Fruit fly (Drosophila melanogaster): ENCODE measurements around the gene Sry-delta.

Sry-delta gene

dm6 chr3R:29997607-29998236, 45.4 kb upstream of the Sry-delta start, which contains the start of the genes CG15525 and CG11504 (continued):
- no peak for TF ChIP-seq HLHmδ (GFP tag; optimal IDR thresholded peaks at IDR 0.05)
- TF ChIP-seq HLH4C (GFP tag; IDR thresholded peaks at IDR 0.05; ENCODE audit: partially characterized antibody), result peak; percentile 91
- TF ChIP-seq CG1647 (GFP tag; optimal IDR thresholded peaks at IDR 0.05), result no peak
- no peak for TF ChIP-seq CG16779 (GFP tag; IDR thresholded peaks at IDR 0.05)
- no peak for TF ChIP-seq Lim3 (GFP tag; IDR thresholded peaks at IDR 0.05)
- peak; percentile 49 for TF ChIP-seq CG10267 (tag; optimal IDR thresholded peaks at IDR 0.05)
- TF ChIP-seq HLH3B (GFP tag; IDR thresholded peaks at IDR 0.05), result peak; percentile 58; the same call in 1 of the 2 replicates
- TF ChIP-seq her (GFP tag; optimal IDR thresholded peaks at IDR 0.05), result no peak
- TF ChIP-seq cato (GFP tag; optimal IDR thresholded peaks at IDR 0.05; ENCODE audit: borderline replicate concordance), result no peak
- no peak for TF ChIP-seq CG3407 (GFP tag; optimal IDR thresholded peaks at IDR 0.05)
- peak; percentile 33 for TF ChIP-seq Bteb2 (GFP tag; optimal IDR thresholded peaks at IDR 0.05)
- TF ChIP-seq sug (tag; optimal IDR thresholded peaks at IDR 0.05), result no peak
- TF ChIP-seq CG10366 (GFP tag; IDR thresholded peaks at IDR 0.05), result peak; percentile 54; the same call in 1 of the 2 replicates
- no peak for TF ChIP-seq Mes4 (GFP tag; optimal IDR thresholded peaks at IDR 0.05)
- TF ChIP-seq pho (GFP tag; optimal IDR thresholded peaks at IDR 0.05), result peak; percentile 49
- TF ChIP-seq CG17829 (tag; optimal IDR thresholded peaks at IDR 0.05), result peak; percentile 43
- TF ChIP-seq CG7372 (GFP tag; IDR thresholded peaks at IDR 0.05), result no peak
- TF ChIP-seq pan (optimal IDR thresholded peaks at IDR 0.05), result no peak
- TF ChIP-seq pan (GFP tag; optimal IDR thresholded peaks at IDR 0.05 in 1 of 2, IDR thresholded peaks at IDR 0.05 in 1 of 2), result no peak
- TF ChIP-seq CG11093 (GFP tag; IDR thresholded peaks at IDR 0.05), result no peak
- TF ChIP-seq lola (GFP tag; optimal IDR thresholded peaks at IDR 0.05), result peak in 1 of 3 experiments; percentile 18
- TF ChIP-seq CG18262 (tag; optimal IDR thresholded peaks at IDR 0.05), result no peak
- TF ChIP-seq tgo (GFP tag; IDR thresholded peaks at IDR 0.05), result peak; percentile 40; the same call in 2 of the 3 replicates
- no peak for TF ChIP-seq CG12299 (tag; optimal IDR thresholded peaks at IDR 0.05)
- TF ChIP-seq nerfin-2 (GFP tag; IDR thresholded peaks at IDR 0.05; ENCODE audit: partially characterized antibody), result peak; percentile 86
- TF ChIP-seq CG8388 (GFP tag; optimal IDR thresholded peaks at IDR 0.05), result no peak
- TF ChIP-seq sob (GFP tag; IDR thresholded peaks at IDR 0.05), result peak; percentile 67
- no peak for TF ChIP-seq CG31441 (GFP tag; IDR thresholded peaks at IDR 0.05)
- TF ChIP-seq Rfx (GFP tag; IDR thresholded peaks at IDR 0.05), result peak; percentile 72
- TF ChIP-seq unc-4 (GFP tag; IDR thresholded peaks at IDR 0.05; ENCODE audit: partially characterized antibody), result peak; percentile 91
- TF ChIP-seq wek (GFP tag; optimal IDR thresholded peaks at IDR 0.05), result no peak
- TF ChIP-seq CG9876 (GFP tag; optimal IDR thresholded peaks at IDR 0.05), result no peak
- TF ChIP-seq jing (GFP tag; optimal IDR thresholded peaks at IDR 0.05), result no peak
- TF ChIP-seq CG4854 (GFP tag; optimal IDR thresholded peaks at IDR 0.05), result peak; percentile 23
- peak; percentile 37 for TF ChIP-seq CG7786 (GFP tag; optimal IDR thresholded peaks at IDR 0.05)
- peak; percentile 68 to 75 for TF ChIP-seq dpn (GFP tag; optimal IDR thresholded peaks at IDR 0.05)
- TF ChIP-seq psq (GFP tag; optimal IDR thresholded peaks at IDR 0.05), result no peak
- TF ChIP-seq CG7745 (tag; optimal IDR thresholded peaks at IDR 0.05), result no peak
- peak; percentile 32 for TF ChIP-seq zen (tag; optimal IDR thresholded peaks at IDR 0.05)
- TF ChIP-seq Lhr (GFP tag; optimal IDR thresholded peaks at IDR 0.05), result no peak
- TF ChIP-seq CG11696 (GFP tag; IDR thresholded peaks at IDR 0.05), result no peak
- no peak for TF ChIP-seq otp (GFP tag; IDR thresholded peaks at IDR 0.05)
- no peak for TF ChIP-seq Taf1 (GFP tag; IDR thresholded peaks at IDR 0.05)
- no peak for TF ChIP-seq CG4360 (GFP tag; IDR thresholded peaks at IDR 0.05)
- peak; percentile 86 for TF ChIP-seq hbn (GFP tag; IDR thresholded peaks at IDR 0.05; ENCODE audit: partially characterized antibody)
- TF ChIP-seq crp (GFP tag; optimal IDR thresholded peaks at IDR 0.05), result peak in 1 of 2 experiments; percentile 33
- no peak for TF ChIP-seq CG15696 (tag; optimal IDR thresholded peaks at IDR 0.05)
- no peak for TF ChIP-seq z (GFP tag; IDR thresholded peaks at IDR 0.05)
- TF ChIP-seq CG13123 (GFP tag; optimal IDR thresholded peaks at IDR 0.05), result peak; percentile 5
- TF ChIP-seq ttk (GFP tag; IDR thresholded peaks at IDR 0.05), result peak; percentile 53; the same call in 1 of the 2 replicates
